Fruit fly (Drosophila melanogaster): ENCODE results near the gene Dmtn.
A peak's percentile ranks its signal among the peaks of the same experiment; 100 is the strongest.

DNA sequence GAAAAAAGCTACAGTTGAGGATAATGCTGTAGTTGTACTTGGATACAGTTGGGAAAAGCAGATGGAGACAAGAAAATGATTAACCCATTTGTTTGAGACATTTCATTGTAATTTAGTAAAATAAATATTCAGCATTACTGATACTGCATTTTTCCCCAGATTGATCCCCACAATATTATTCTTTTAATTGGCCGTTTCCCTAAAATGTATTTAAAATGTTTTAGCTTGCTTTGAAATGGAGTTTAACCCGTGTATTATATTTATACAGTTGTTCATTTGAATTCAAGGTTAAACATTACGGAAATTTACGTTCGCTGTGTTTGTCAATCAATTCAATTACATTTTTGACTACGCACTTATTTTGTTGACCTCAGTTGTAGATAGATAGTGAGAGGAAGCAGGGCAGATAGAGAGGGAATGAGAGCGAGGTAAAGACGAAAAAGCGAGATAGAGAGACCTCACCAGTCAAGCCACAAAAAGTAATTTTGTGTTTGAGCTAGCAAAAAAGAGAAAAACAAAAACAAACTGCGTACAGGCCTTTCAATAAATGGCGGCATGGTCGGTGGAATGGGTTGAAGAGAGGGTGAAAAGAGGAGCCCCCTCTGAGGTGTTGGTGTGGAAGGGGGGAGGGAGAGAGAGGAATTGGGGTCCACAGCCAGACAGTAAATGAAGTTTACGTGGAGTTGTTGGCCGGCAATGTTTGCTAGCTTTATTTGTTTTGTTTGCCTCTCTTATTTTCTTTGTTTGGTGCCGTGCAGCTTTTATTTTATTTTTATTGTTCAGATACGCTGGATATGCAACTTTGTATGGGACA lies 4.9 kb upstream of the Dmtn start:
- TF ChIP-seq CG8159 (tag; optimal IDR thresholded peaks at IDR 0.05): peak; percentile 86
- 0 out of 2 replicates have a peak, but pooled peaks have one; percentile 6 for TF ChIP-seq CG10348 (GFP tag; IDR thresholded peaks at IDR 0.05)

Data from whole organism, pupa.